Worm (Caenorhabditis elegans): ENCODE results near the gene T14B4.9.
A peak's percentile ranks its signal among the peaks of the same experiment; 100 is the strongest.

DNA sequence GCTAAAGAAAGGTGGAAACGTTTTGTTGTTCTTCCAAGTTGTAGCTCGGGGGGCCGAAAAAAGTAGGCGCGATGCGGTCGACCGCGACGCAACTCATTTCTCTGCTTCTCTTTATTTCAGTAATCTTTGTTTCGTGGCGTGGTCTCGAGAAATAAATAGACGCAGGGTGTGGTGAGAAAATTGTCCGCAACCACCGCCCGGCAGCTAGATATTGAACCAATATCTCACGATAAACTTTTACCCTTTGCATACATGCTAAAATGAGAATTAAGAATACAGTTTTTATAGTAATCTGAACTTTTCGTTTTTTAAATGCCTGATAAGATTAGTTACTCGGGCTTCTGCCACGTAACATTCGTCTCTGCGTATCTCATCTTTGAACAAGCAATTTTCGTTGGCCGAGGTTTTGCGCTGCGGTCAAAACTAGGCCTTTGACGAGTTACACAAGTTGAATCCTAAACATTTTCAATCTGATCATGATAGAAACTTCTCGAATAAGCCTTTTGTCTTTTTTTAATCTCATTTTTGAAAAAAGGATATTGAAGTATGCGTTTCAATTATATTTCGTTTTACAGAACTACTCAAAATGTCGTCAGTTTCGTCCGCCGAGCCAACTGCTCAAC, 49.8 kb downstream of the T14B4.9 start, which contains the start of gene gyf-1:
- TF ChIP-seq snu-23 (GFP tag; optimal IDR thresholded peaks at IDR 0.05) (peak; percentile 39), nhr-28 (tag; optimal IDR thresholded peaks at IDR 0.05) (no peak), vab-15 (tag; optimal IDR thresholded peaks at IDR 0.05) (peak; percentile 10)

All from whole organism, L1 larva.